Worm (Caenorhabditis elegans) whole organism, mixed stage, embryonic: ENCODE data around the gene xpb-1.

Source experiments
- bed-3 ChIP-seq: fragments of 200-800 bp; sonication (Bioruptor generic); optimal IDR thresholded peaks from 3 replicates; lab custom pipeline; 2018; ENCODE audit warnings: mild to moderate bottlenecking, missing genetic modification characterization, moderate library complexity, missing compliant biosample characterization
- ceh-83 ChIP-seq: fragments of 200-800 bp; sonication (Bioruptor generic); optimal IDR thresholded peaks from 2 replicates; lab custom pipeline; 2018; ENCODE audit warnings: mild to moderate bottlenecking, missing genetic modification characterization, missing compliant biosample characterization
- cnd-1 ChIP-seq: fragments of 200-800 bp; sonication (Bioruptor generic); optimal IDR thresholded peaks from 2 replicates; lab custom pipeline; 2018; ENCODE audit warnings: mild to moderate bottlenecking, missing genetic modification characterization, missing compliant biosample characterization
- elt-3 ChIP-seq: fragments of 150-350 bp; optimal IDR thresholded peaks from 2 replicates; lab custom pipeline; 2014; ENCODE audit warnings: missing biosample characterization, missing genetic modification characterization
- flh-1 ChIP-seq: fragments of 200-800 bp; sonication (Bioruptor generic); optimal IDR thresholded peaks from 2 replicates; lab custom pipeline; 2018; ENCODE audit warnings: mild to moderate bottlenecking, missing genetic modification characterization, moderate library complexity, missing compliant biosample characterization
- lin-13 ChIP-seq: fragments of 150-350 bp; optimal IDR thresholded peaks from 2 replicates; lab custom pipeline; 2014; ENCODE audit warnings: missing biosample characterization, missing genetic modification characterization
- lsy-2 ChIP-seq: fragments of 150-350 bp; optimal IDR thresholded peaks from 2 replicates; lab custom pipeline; 2014; ENCODE audit warnings: missing biosample characterization, missing genetic modification characterization
- mab-5 ChIP-seq: fragments of 150-350 bp; optimal IDR thresholded peaks from 2 replicates; lab custom pipeline; 2014; ENCODE audit warnings: missing biosample characterization, missing genetic modification characterization
- nhr-237 ChIP-seq: fragments of 150-350 bp; optimal IDR thresholded peaks from 2 replicates; lab custom pipeline; 2014; ENCODE audit warnings: missing biosample characterization, missing genetic modification characterization
- nhr-76 ChIP-seq: sonication (generic microtip); optimal IDR thresholded peaks from 2 replicates; lab custom pipeline; 2017; ENCODE audit warnings: missing biosample characterization, missing genetic modification characterization
- pha-4 ChIP-seq: fragments of 150-350 bp; optimal IDR thresholded peaks from 2 replicates; lab custom pipeline; 2018; ENCODE audit warnings: missing biosample characterization, missing genetic modification reagents, missing genetic modification characterization
- sem-2 ChIP-seq: fragments of 200-800 bp; sonication (Bioruptor generic); optimal IDR thresholded peaks from 2 replicates; lab custom pipeline; 2018; ENCODE audit warnings: mild to moderate bottlenecking, missing genetic modification characterization, missing compliant biosample characterization
- snpc-4 ChIP-seq: fragments of 150-350 bp; optimal IDR thresholded peaks from 2 replicates; lab custom pipeline; 2014; ENCODE audit warnings: missing biosample characterization, missing genetic modification characterization
- unc-39 ChIP-seq: fragments of 150-350 bp; optimal IDR thresholded peaks from 2 replicates; lab custom pipeline; 2014; ENCODE audit warnings: missing biosample characterization, missing genetic modification characterization

DNA sequence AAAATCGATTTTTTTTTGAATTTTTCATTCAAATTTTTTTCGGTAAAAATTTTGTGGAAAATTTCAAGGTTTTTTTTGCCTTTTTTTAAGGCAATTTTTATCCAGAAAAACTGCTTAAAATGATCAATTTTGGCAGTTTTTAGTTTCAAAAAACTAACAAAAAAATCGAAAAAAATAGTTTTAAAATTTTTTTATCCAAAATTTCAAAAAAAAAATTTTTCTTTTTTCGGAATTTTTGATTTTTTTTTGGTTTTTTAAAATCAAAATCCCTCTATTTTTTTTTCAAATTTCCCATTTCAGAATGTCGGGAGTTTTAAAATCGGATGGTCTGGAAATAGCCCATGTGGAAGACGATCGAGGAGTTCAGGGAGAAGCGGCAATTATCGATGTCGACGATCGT is 47.5 kb downstream of the xpb-1 start, which contains the start of gene Y66D12A.8:
- TF ChIP-seq lsy-2 (tag; lab: Kevin White, UChicago) (no peak), unc-39 (no peak), pha-4 (no peak), nhr-237 (tag; lab: Kevin White, UChicago) (no peak), nhr-76 (tag; lab: Kevin White, UChicago) (no peak), elt-3 (tag; lab: Kevin White, UChicago) (no peak), cnd-1 (tag; lab: Kevin White, UChicago) (no peak), snpc-4 (no peak), flh-1 (GFP tag; lab: Kevin White, UChicago) (no peak), ceh-83 (GFP tag; lab: Kevin White, UChicago) (no peak), bed-3 (no peak), lin-13 (no peak), sem-2 (GFP tag; lab: Kevin White, UChicago) (no peak), mab-5 (tag; lab: Kevin White, UChicago) (no peak)
